Fruit fly (Drosophila melanogaster) whole organism, embryonic: Measurements from ENCODE around the gene CG42395.

Source experiments
- BEAF-32 ChIP-seq: fragments of 200-800 bp; sonication (Bioruptor generic); optimal IDR thresholded peaks from 3 replicates; lab custom pipeline; 2017; ENCODE audit warnings: missing biosample characterization, missing genetic modification characterization, mild to moderate bottlenecking, moderate library complexity, missing genetic modification reagents
- Bgb ChIP-seq: fragments of 200-800 bp; sonication (Bioruptor generic); IDR thresholded peaks from 2 replicates; pipeline ENCODE4 v1.3.6; 2022; ENCODE audit warnings: missing biosample characterization, missing genetic modification characterization; ENCODE audit not compliant: partially characterized antibody
- CG14860 ChIP-seq: fragments of 200-800 bp; sonication (Bioruptor generic); IDR thresholded peaks from 3 replicates; pipeline ENCODE4 v1.3.6; 2022; ENCODE audit warnings: missing biosample characterization, missing genetic modification characterization; ENCODE audit not compliant: partially characterized antibody
- CG17612 ChIP-seq: fragments of 200-800 bp; sonication (Bioruptor generic); IDR thresholded peaks from 2 replicates; pipeline ENCODE4 v1.3.6; 2022; ENCODE audit warnings: missing biosample characterization, missing genetic modification characterization
- CG34224 ChIP-seq: fragments of 200-800 bp; sonication (Bioruptor generic); IDR thresholded peaks from 3 replicates; pipeline ENCODE4 v1.3.6; 2022; ENCODE audit warnings: missing biosample characterization, missing genetic modification characterization; ENCODE audit not compliant: partially characterized antibody
- CG3847 ChIP-seq: fragments of 200-800 bp; sonication (Bioruptor generic); IDR thresholded peaks from 2 replicates; pipeline ENCODE4 v1.3.6; 2022; ENCODE audit warnings: missing biosample characterization, missing genetic modification characterization
- CG3995 ChIP-seq: fragments of 200-800 bp; sonication (Bioruptor generic); optimal IDR thresholded peaks from 3 replicates; lab custom pipeline; 2016; ENCODE audit warnings: missing biosample characterization, missing genetic modification characterization
- CG4730 ChIP-seq: fragments of 200-800 bp; sonication (Bioruptor generic); IDR thresholded peaks from 2 replicates; pipeline ENCODE4 v1.3.6; 2022; ENCODE audit warnings: missing biosample characterization, missing genetic modification characterization
- CG6791 ChIP-seq: fragments of 200-800 bp; sonication (Bioruptor generic); IDR thresholded peaks from 3 replicates; pipeline ENCODE4 v1.3.6; 2022; ENCODE audit warnings: missing biosample characterization, missing genetic modification characterization; ENCODE audit not compliant: partially characterized antibody
- CG7963 ChIP-seq: fragments of 200-800 bp; sonication (Bioruptor generic); IDR thresholded peaks from 3 replicates; pipeline ENCODE4 v1.3.6; 2022; ENCODE audit warnings: missing biosample characterization, missing genetic modification characterization; ENCODE audit not compliant: partially characterized antibody
- CG8281 ChIP-seq: fragments of 200-800 bp; sonication (Bioruptor generic); optimal IDR thresholded peaks from 2 replicates; lab custom pipeline; 2018; ENCODE audit warnings: missing biosample characterization, mild to moderate bottlenecking, missing genetic modification characterization, moderate library complexity
- Doc3 ChIP-seq: fragments of 200-800 bp; sonication (Bioruptor generic); IDR thresholded peaks from 3 replicates; pipeline ENCODE4 v1.3.6; 2022; ENCODE audit warnings: missing biosample characterization, missing genetic modification characterization; ENCODE audit not compliant: partially characterized antibody
- Dref ChIP-seq: fragments of 200-800 bp; sonication (Bioruptor generic); IDR thresholded peaks from 2 replicates; pipeline ENCODE4 v1.3.6; 2022; ENCODE audit warnings: missing biosample characterization, missing genetic modification characterization
- Ets65A ChIP-seq: fragments of 200-800 bp; sonication (Bioruptor generic); peaks from one replicate; lab custom pipeline; 2016; ENCODE audit warnings: missing biosample characterization, missing genetic modification characterization
- Ets97D ChIP-seq: fragments of 200-800 bp; sonication (Bioruptor generic); optimal IDR thresholded peaks from 3 replicates; lab custom pipeline; 2016; ENCODE audit warnings: missing biosample characterization, missing genetic modification characterization
- HLH4C ChIP-seq: fragments of 200-800 bp; sonication (Bioruptor generic); IDR thresholded peaks from 3 replicates; pipeline ENCODE4 v1.3.6; 2022; ENCODE audit warnings: missing biosample characterization, missing genetic modification characterization; ENCODE audit not compliant: partially characterized antibody
- Hr51 ChIP-seq, 2 experiments: fragments of 200-800 bp; sonication (Bioruptor generic); optimal IDR thresholded peaks; 2 replicates in 1 of 2; 3 replicates in 1 of 2; lab custom pipeline; 2016 to 2018; ENCODE audit warnings: missing biosample characterization in 2 of 2, missing genetic modification characterization in 2 of 2, mild to moderate bottlenecking in 1 of 2, moderate library complexity in 1 of 2
- Jarid2 ChIP-seq: fragments of 200-800 bp; sonication (Bioruptor generic); optimal IDR thresholded peaks from 3 replicates; lab custom pipeline; 2017; ENCODE audit warnings: mild to moderate bottlenecking, missing biosample characterization, missing genetic modification reagents, missing genetic modification characterization
- Med ChIP-seq: fragments of 200-800 bp; sonication (Bioruptor generic); peaks from one replicate; lab custom pipeline; 2016; ENCODE audit warnings: missing biosample characterization, missing genetic modification characterization, mild to moderate bottlenecking, inconsistent platforms, moderate library complexity
- Pdp1 ChIP-seq, 2 experiments: fragments of 200-800 bp; sonication (Bioruptor generic); optimal IDR thresholded peaks; 3 replicates each; lab custom pipeline; 2016; ENCODE audit warnings: missing biosample characterization in 2 of 2, missing genetic modification characterization in 2 of 2, mild to moderate bottlenecking in 1 of 2, moderate library complexity in 1 of 2
- Sox102F ChIP-seq: fragments of 200-800 bp; sonication (Bioruptor generic); optimal IDR thresholded peaks from 2 replicates; lab custom pipeline; 2018; ENCODE audit warnings: missing biosample characterization, mild to moderate bottlenecking, missing genetic modification characterization, moderate library complexity
- Vsx1 ChIP-seq: fragments of 200-800 bp; sonication (Bioruptor generic); optimal IDR thresholded peaks from 2 replicates; lab custom pipeline; 2017; ENCODE audit warnings: missing biosample characterization, mild to moderate bottlenecking, missing genetic modification characterization, missing genetic modification reagents
- al ChIP-seq: fragments of 200-800 bp; sonication (Bioruptor generic); IDR thresholded peaks from 2 replicates; pipeline ENCODE4 v1.3.6; 2022; ENCODE audit warnings: missing biosample characterization, missing genetic modification characterization
- amos ChIP-seq: fragments of 200-800 bp; sonication (Bioruptor generic); IDR thresholded peaks from 2 replicates; pipeline ENCODE4 v1.3.6; 2022; ENCODE audit warnings: missing biosample characterization, missing genetic modification characterization; ENCODE audit not compliant: partially characterized antibody
- ara ChIP-seq: fragments of 200-800 bp; sonication (Bioruptor generic); IDR thresholded peaks from 2 replicates; pipeline ENCODE4 v1.3.6; 2022; ENCODE audit warnings: missing biosample characterization, missing genetic modification characterization
- ato ChIP-seq: fragments of 200-800 bp; sonication (Bioruptor generic); IDR thresholded peaks from 2 replicates; pipeline ENCODE4 v1.3.6; 2022; ENCODE audit warnings: missing biosample characterization, missing genetic modification characterization; ENCODE audit not compliant: partially characterized antibody
- bbx ChIP-seq: fragments of 200-800 bp; sonication (Bioruptor generic); IDR thresholded peaks from 2 replicates; pipeline ENCODE4 v1.3.6; 2022; ENCODE audit warnings: missing biosample characterization, missing genetic modification characterization; ENCODE audit not compliant: partially characterized antibody
- btn ChIP-seq: fragments of 200-800 bp; sonication (Bioruptor generic); optimal IDR thresholded peaks from 2 replicates; lab custom pipeline; 2016; ENCODE audit warnings: missing biosample characterization, missing genetic modification characterization
- cg ChIP-seq: fragments of 200-800 bp; sonication (Bioruptor generic); optimal IDR thresholded peaks from 3 replicates; lab custom pipeline; 2019; ENCODE audit warnings: missing biosample characterization, mild to moderate bottlenecking, missing genetic modification characterization, moderate library complexity
- chinmo ChIP-seq: fragments of 200-800 bp; sonication (Bioruptor generic); IDR thresholded peaks from 4 replicates; pipeline ENCODE4 v1.3.6; 2022; ENCODE audit warnings: missing biosample characterization, missing genetic modification characterization; ENCODE audit not compliant: partially characterized antibody
- da ChIP-seq: fragments of 200-800 bp; sonication (Bioruptor generic); optimal IDR thresholded peaks from 2 replicates; lab custom pipeline; 2016; ENCODE audit warnings: missing biosample characterization, missing genetic modification characterization
- dpn ChIP-seq, 2 experiments: fragments of 200-800 bp; sonication (Bioruptor generic); optimal IDR thresholded peaks; 3 replicates each; lab custom pipeline; 2016; ENCODE audit warnings: missing biosample characterization in 2 of 2, missing genetic modification characterization in 2 of 2
- ewg ChIP-seq: fragments of 200-800 bp; sonication (Bioruptor generic); optimal IDR thresholded peaks from 3 replicates; lab custom pipeline; 2017; ENCODE audit warnings: mild to moderate bottlenecking, missing biosample characterization, missing genetic modification reagents, missing genetic modification characterization
- fd3F ChIP-seq: fragments of 200-800 bp; sonication (Bioruptor generic); optimal IDR thresholded peaks from 2 replicates; lab custom pipeline; 2018; ENCODE audit warnings: missing biosample characterization, mild to moderate bottlenecking, missing genetic modification characterization, moderate library complexity
- gfzf ChIP-seq: fragments of 200-800 bp; sonication (Bioruptor generic); optimal IDR thresholded peaks from 2 replicates; lab custom pipeline; 2016; ENCODE audit warnings: missing biosample characterization, mild to moderate bottlenecking, missing genetic modification characterization, moderate library complexity
- gsb-n ChIP-seq: fragments of 200-800 bp; sonication (Bioruptor generic); optimal IDR thresholded peaks from 3 replicates; lab custom pipeline; 2018; ENCODE audit warnings: missing biosample characterization, mild to moderate bottlenecking, missing genetic modification characterization
- inv ChIP-seq: fragments of 200-800 bp; sonication (Bioruptor generic); IDR thresholded peaks from 2 replicates; pipeline ENCODE4 v1.3.6; 2022; ENCODE audit warnings: missing biosample characterization, missing genetic modification characterization; ENCODE audit not compliant: partially characterized antibody
- ken ChIP-seq: fragments of 200-800 bp; sonication (Bioruptor generic); IDR thresholded peaks from 3 replicates; pipeline ENCODE4 v1.3.6; 2022; ENCODE audit warnings: missing biosample characterization, missing genetic modification characterization
- nerfin-2 ChIP-seq: fragments of 200-800 bp; sonication (Bioruptor generic); IDR thresholded peaks from 2 replicates; pipeline ENCODE4 v1.3.6; 2022; ENCODE audit warnings: missing biosample characterization, missing genetic modification characterization; ENCODE audit not compliant: partially characterized antibody
- pnt ChIP-seq: fragments of 200-800 bp; sonication (Bioruptor generic); optimal IDR thresholded peaks from 3 replicates; lab custom pipeline; 2016; ENCODE audit warnings: missing biosample characterization, missing genetic modification characterization
- prd ChIP-seq, 3 experiments: fragments of >200 bp in 2 of 3; fragments of 200-800 bp in 1 of 3; sonication (Bioruptor generic) in 1 of 3; optimal IDR thresholded peaks in 2 of 3; IDR thresholded peaks in 1 of 3; 2 replicates in 2 of 3; 3 replicates in 1 of 3; pipeline versions ENCODE4 v1.3.6 to Lab custom; 2017 to 2022; ENCODE audit warnings: missing biosample characterization in 1 of 3, missing genetic modification characterization in 1 of 3
- slbo ChIP-seq: fragments of 200-800 bp; sonication (Bioruptor generic); IDR thresholded peaks from 2 replicates; pipeline ENCODE4 v1.3.6; 2022; ENCODE audit warnings: missing biosample characterization, missing genetic modification characterization
- stwl ChIP-seq: fragments of 200-800 bp; sonication (Bioruptor generic); optimal IDR thresholded peaks from 3 replicates; lab custom pipeline; 2018; ENCODE audit warnings: missing biosample characterization, mild to moderate bottlenecking, missing genetic modification characterization, moderate library complexity
- tll ChIP-seq, 2 experiments: fragments of 200-800 bp in 1 of 2; fragments of >200 bp in 1 of 2; sonication (Bioruptor generic) in 1 of 2; optimal IDR thresholded peaks; 2 replicates each; lab custom pipeline; 2017 to 2019; ENCODE audit warnings: missing biosample characterization in 2 of 2, missing genetic modification characterization in 2 of 2, mild to moderate bottlenecking in 1 of 2, moderate library complexity in 1 of 2
- tna ChIP-seq: fragments of 200-800 bp; sonication (Bioruptor generic); IDR thresholded peaks from 2 replicates; pipeline ENCODE4 v1.3.6; 2022; ENCODE audit warnings: missing biosample characterization, missing genetic modification characterization; ENCODE audit not compliant: partially characterized antibody
- vnd ChIP-seq: fragments of 200-800 bp; sonication (Bioruptor generic); IDR thresholded peaks from 3 replicates; pipeline ENCODE4 v1.3.6; 2022; ENCODE audit warnings: missing biosample characterization, missing genetic modification characterization; ENCODE audit not compliant: partially characterized antibody
- z ChIP-seq: fragments of 200-800 bp; sonication (Bioruptor generic); IDR thresholded peaks from 3 replicates; pipeline ENCODE4 v1.3.6; 2022; ENCODE audit warnings: missing biosample characterization, missing genetic modification characterization

CG42395 gene

dm6 chrX:9605783-9606182 lies 29.7 kb upstream of the CG42395 start, which contains the start of gene Lst8 (continued):
- TF ChIP-seq ken (no peak), cg (no peak), BEAF-32 (peak; percentile 56), Pdp1 (GFP tag; optimal IDR thresholded peaks at IDR 0.05; lab: Kevin White, UChicago) (peak in 1 of 2 experiments; percentile 12), prd (optimal IDR thresholded peaks at IDR 0.05; lab: Kevin White, UChicago) (no peak), prd (GFP tag; IDR thresholded peaks at IDR 0.05; lab: Robert Waterston, UW) (no peak), fd3F (GFP tag; lab: Kevin White, UChicago) (no peak), CG4730 (GFP tag; lab: Robert Waterston, UW) (no peak), CG3995 (peak; percentile 26), tna (GFP tag; lab: Robert Waterston, UW) (peak; percentile 72), Med (GFP tag; lab: Kevin White, UChicago) (peak; percentile 50), CG34224 (GFP tag; lab: Robert Waterston, UW) (peak; percentile 75), dpn (GFP tag; optimal IDR thresholded peaks at IDR 0.05; lab: Kevin White, UChicago) (no peak), Hr51 (GFP tag; optimal IDR thresholded peaks at IDR 0.05; lab: Kevin White, UChicago) (no peak), Jarid2 (GFP tag; lab: Kevin White, UChicago) (no peak), bbx (peak; percentile 69), ato (GFP tag; lab: Robert Waterston, UW) (peak; percentile 51; the same call in 1 of the 2 replicates), CG3847 (GFP tag; lab: Robert Waterston, UW) (no peak), btn (GFP tag; lab: Kevin White, UChicago) (no peak), Vsx1 (GFP tag; lab: Kevin White, UChicago) (no peak), CG17612 (GFP tag; lab: Robert Waterston, UW) (no peak), ewg (no peak), z (GFP tag; lab: Robert Waterston, UW) (no peak), Ets65A (GFP tag; lab: Kevin White, UChicago) (peak; percentile 84), CG8281 (tag; lab: Kevin White, UChicago) (no peak), Sox102F (GFP tag; lab: Kevin White, UChicago) (no peak), gfzf (GFP tag; lab: Kevin White, UChicago) (peak; percentile 5), HLH4C (GFP tag; lab: Robert Waterston, UW) (peak; percentile 75), Ets97D (GFP tag; lab: Kevin White, UChicago) (peak; percentile 32), vnd (no peak), CG7963 (GFP tag; lab: Robert Waterston, UW) (peak; percentile 68), Bgb (GFP tag; lab: Robert Waterston, UW) (peak; percentile 65), nerfin-2 (GFP tag; lab: Robert Waterston, UW) (peak; percentile 57; the same call in 1 of the 2 replicates), inv (GFP tag; lab: Robert Waterston, UW) (0 out of 2 replicates have a peak, but pooled peaks have one; percentile 11), slbo (GFP tag; lab: Robert Waterston, UW) (no peak; the same call in 1 of the 2 replicates), al (GFP tag; lab: Robert Waterston, UW) (no peak), stwl (tag; lab: Kevin White, UChicago) (peak; percentile 69), Doc3 (GFP tag; lab: Robert Waterston, UW) (peak; percentile 54; the same call in 1 of the 3 replicates), ara (GFP tag; lab: Robert Waterston, UW) (no peak), CG6791 (peak; percentile 69), da (GFP tag; lab: Kevin White, UChicago) (no peak), Dref (peak; percentile 82), amos (GFP tag; lab: Robert Waterston, UW) (peak; percentile 69), tll (GFP tag; optimal IDR thresholded peaks at IDR 0.05; lab: Kevin White, UChicago) (no peak), gsb-n (no peak), pnt (no peak), chinmo (GFP tag; lab: Robert Waterston, UW) (0 out of 4 replicates have a peak, but pooled peaks have one; percentile 47), CG14860 (GFP tag; lab: Robert Waterston, UW) (peak; percentile 36; the same call in 1 of the 3 replicates)
